Fruit fly (Drosophila melanogaster): ENCODE results near the gene Ugt37A1.

The Ugt37A1 gene

dm6 chr2L:20381329-20381728 lies 7.4 kb upstream of the Ugt37A1 start (continued):
- TF ChIP-seq CG4318 (GFP tag; optimal IDR thresholded peaks at IDR 0.05) = peak; percentile 44
- no peak for TF ChIP-seq Gug (GFP tag; IDR thresholded peaks at IDR 0.05)
- TF ChIP-seq CG15336 (GFP tag; IDR thresholded peaks at IDR 0.05) = peak; percentile 61; the same call in 1 of the 2 replicates
- TF ChIP-seq OdsH (GFP tag; optimal IDR thresholded peaks at IDR 0.05) = peak; percentile 66
- TF ChIP-seq fd59A (GFP tag; optimal IDR thresholded peaks at IDR 0.05) = peak; percentile 66
- TF ChIP-seq fkh (GFP tag; optimal IDR thresholded peaks at IDR 0.05) = no peak
- peak; percentile 73 for TF ChIP-seq CG1621 (tag; optimal IDR thresholded peaks at IDR 0.05)
- TF ChIP-seq lz (GFP tag; optimal IDR thresholded peaks at IDR 0.05) = no peak
- TF ChIP-seq CG8632 (GFP tag; optimal IDR thresholded peaks at IDR 0.05) = peak; percentile 39
- peak; percentile 47 to 48 for TF ChIP-seq salr (GFP tag; optimal IDR thresholded peaks at IDR 0.05)
- TF ChIP-seq esn (GFP tag; optimal IDR thresholded peaks at IDR 0.05) = no peak
- no peak for TF ChIP-seq CG11902 (GFP tag; optimal IDR thresholded peaks at IDR 0.05)
- TF ChIP-seq Met (GFP tag; optimal IDR thresholded peaks at IDR 0.05) = no peak
- peak; percentile 35 for TF ChIP-seq dac (GFP tag; optimal IDR thresholded peaks at IDR 0.05)
- TF ChIP-seq Eip75B (GFP tag; optimal IDR thresholded peaks at IDR 0.05) = peak; percentile 69
- TF ChIP-seq Hr4 (GFP tag; optimal IDR thresholded peaks at IDR 0.05) = peak; percentile 64
- no peak for TF ChIP-seq Eip93F (GFP tag; optimal IDR thresholded peaks at IDR 0.05)
- peak; percentile 28 for TF ChIP-seq CG11762 (GFP tag; optimal IDR thresholded peaks at IDR 0.05; ENCODE audit: insufficient read depth)
- TF ChIP-seq CG3032 (tag; optimal IDR thresholded peaks at IDR 0.05) = peak; percentile 83
- TF ChIP-seq CG31627 (GFP tag; optimal IDR thresholded peaks at IDR 0.05) = no peak
- peak; percentile 37 for TF ChIP-seq CG6276 (GFP tag; optimal IDR thresholded peaks at IDR 0.05)
- TF ChIP-seq CG6808 (GFP tag; optimal IDR thresholded peaks at IDR 0.05) = peak; percentile 78
- TF ChIP-seq Smox (GFP tag; optimal IDR thresholded peaks at IDR 0.05) = no peak
- peak; percentile 12 for TF ChIP-seq CG34406 (GFP tag; optimal IDR thresholded peaks at IDR 0.05)
- peak; percentile 74 for TF ChIP-seq CG32006 (GFP tag; optimal IDR thresholded peaks at IDR 0.05)
- TF ChIP-seq vri (GFP tag; optimal IDR thresholded peaks at IDR 0.05) = no peak
- TF ChIP-seq Hr38 (GFP tag; optimal IDR thresholded peaks at IDR 0.05) = no peak

- no peak for TF ChIP-seq CG8632 (GFP tag; optimal IDR thresholded peaks at IDR 0.05)
- TF ChIP-seq CG3919 (GFP tag; optimal IDR thresholded peaks at IDR 0.05) = peak; percentile 81
- peak; percentile 49 for TF ChIP-seq CG7368 (GFP tag; optimal IDR thresholded peaks at IDR 0.05)
- no peak for TF ChIP-seq Hr39 (GFP tag; optimal IDR thresholded peaks at IDR 0.05)
- TF ChIP-seq Gug (GFP tag; IDR thresholded peaks at IDR 0.05) = peak; percentile 87
- peak; percentile 26 for TF ChIP-seq topi (GFP tag; optimal IDR thresholded peaks at IDR 0.05)
- peak; percentile 41 for TF ChIP-seq fd59A (GFP tag; optimal IDR thresholded peaks at IDR 0.05)
- TF ChIP-seq dsx (GFP tag; optimal IDR thresholded peaks at IDR 0.05; ENCODE audit: poor library complexity, severe bottlenecking) = no peak
- peak; percentile 85 for TF ChIP-seq CG15336 (GFP tag; IDR thresholded peaks at IDR 0.05)
- TF ChIP-seq vri (GFP tag; optimal IDR thresholded peaks at IDR 0.05) = no peak
- no peak for TF ChIP-seq Hr38 (GFP tag; optimal IDR thresholded peaks at IDR 0.05)
- TF ChIP-seq CG6808 (GFP tag; optimal IDR thresholded peaks at IDR 0.05) = peak; percentile 66
- TF ChIP-seq Eip75B (GFP tag; optimal IDR thresholded peaks at IDR 0.05) = peak; percentile 64
- TF ChIP-seq Eip78C (GFP tag) = peak; percentile 87
- peak; percentile 30 for TF ChIP-seq CG34406 (GFP tag; optimal IDR thresholded peaks at IDR 0.05)
- TF ChIP-seq dac (GFP tag; optimal IDR thresholded peaks at IDR 0.05) = peak; percentile 53
- peak; percentile 71 for TF ChIP-seq Ets96B (tag; optimal IDR thresholded peaks at IDR 0.05)
- peak in 1 of 2 experiments; percentile 37 for TF ChIP-seq ss (GFP tag; optimal IDR thresholded peaks at IDR 0.05)
- peak; percentile 75 for TF ChIP-seq CG6276 (GFP tag; optimal IDR thresholded peaks at IDR 0.05)
- no peak for TF ChIP-seq CG6854 (GFP tag; optimal IDR thresholded peaks at IDR 0.05)
- TF ChIP-seq CG3032 (tag; optimal IDR thresholded peaks at IDR 0.05) = peak; percentile 73
- TF ChIP-seq spab (GFP tag; optimal IDR thresholded peaks at IDR 0.05) = peak; percentile 58
- TF ChIP-seq net (GFP tag; optimal IDR thresholded peaks at IDR 0.05) = peak; percentile 55
- peak; percentile 75 for TF ChIP-seq achi (GFP tag; optimal IDR thresholded peaks at IDR 0.05)
- TF ChIP-seq pdm3 (GFP tag; optimal IDR thresholded peaks at IDR 0.05) = peak; percentile 64
- peak in 1 of 2 experiments; percentile 72 for TF ChIP-seq salr (GFP tag; optimal IDR thresholded peaks at IDR 0.05)
- no peak for TF ChIP-seq Sox15 (GFP tag; optimal IDR thresholded peaks at IDR 0.05)
- no peak for TF ChIP-seq Ets21C (GFP tag; optimal IDR thresholded peaks at IDR 0.05)
- no peak for TF ChIP-seq CG9139 (GFP tag; optimal IDR thresholded peaks at IDR 0.05)
- TF ChIP-seq Sox102F (GFP tag; optimal IDR thresholded peaks at IDR 0.05) = no peak
- TF ChIP-seq lz (GFP tag; optimal IDR thresholded peaks at IDR 0.05) = no peak
- no peak for TF ChIP-seq esn (GFP tag; optimal IDR thresholded peaks at IDR 0.05)
- TF ChIP-seq CG8319 (GFP tag; optimal IDR thresholded peaks at IDR 0.05) = no peak
- TF ChIP-seq CG4318 (GFP tag; optimal IDR thresholded peaks at IDR 0.05) = peak; percentile 58
- TF ChIP-seq acj6 (GFP tag; optimal IDR thresholded peaks at IDR 0.05) = peak; percentile 62
- TF ChIP-seq Smox (GFP tag; optimal IDR thresholded peaks at IDR 0.05) = no peak
- peak; percentile 87 for TF ChIP-seq eg (GFP tag; IDR thresholded peaks at IDR 0.05)
- TF ChIP-seq CG11902 (GFP tag; optimal IDR thresholded peaks at IDR 0.05) = no peak
These were observed 2.5 kb downstream of the Ugt37A1 start for dm6 chr2L:20371451-20371850.
